Fruit fly (Drosophila melanogaster): Measurements from ENCODE around the gene CG32712.

CG32712 gene

dm6 chrX:8442161-8442560 lies 8.6 kb upstream of the CG32712 start, which contains the start of gene CG12123:
Gene CG12123 (minus strand): TSS chrX:8442348.
- no peak for TF ChIP-seq Sin3A (optimal IDR thresholded peaks at IDR 0.05)
- TF ChIP-seq Myc (optimal IDR thresholded peaks at IDR 0.05), result no peak
- no peak for TF ChIP-seq ttk (optimal IDR thresholded peaks at IDR 0.05)
- no peak for TF ChIP-seq insv (optimal IDR thresholded peaks at IDR 0.05)
- no peak for TF ChIP-seq psq (optimal IDR thresholded peaks at IDR 0.05)
- no peak for TF ChIP-seq h (optimal IDR thresholded peaks at IDR 0.05)

- TF ChIP-seq psq (optimal IDR thresholded peaks at IDR 0.05) (no peak), h (optimal IDR thresholded peaks at IDR 0.05) (no peak), Sin3A (optimal IDR thresholded peaks at IDR 0.05) (no peak), Myc (optimal IDR thresholded peaks at IDR 0.05) (no peak), insv (optimal IDR thresholded peaks at IDR 0.05) (no peak), ttk (optimal IDR thresholded peaks at IDR 0.05) (no peak)
Observed at dm6 chrX:8437285-8438110, 3.9 kb upstream of the CG32712 start, which contains the start of gene Miga. Gene Miga (minus strand): TSS chrX:8437820.

dm6 chrX:8436656-8437284 lies 3.2 kb upstream of the CG32712 start, which contains the start of gene CG1440:
Gene CG1440 (plus strand): TSS chrX:8437057.
- TF ChIP-seq psq (optimal IDR thresholded peaks at IDR 0.05), result no peak
- no peak for TF ChIP-seq Sin3A (optimal IDR thresholded peaks at IDR 0.05)

dm6 chrX:8422643-8423042 lies 11.0 kb downstream of the CG32712 start:
- TF ChIP-seq h (optimal IDR thresholded peaks at IDR 0.05) (no peak), psq (optimal IDR thresholded peaks at IDR 0.05) (no peak), ttk (optimal IDR thresholded peaks at IDR 0.05) (no peak)

dm6 chrX:8421449-8421795 lies 12.2 kb downstream of the CG32712 start:
- TF ChIP-seq h (optimal IDR thresholded peaks at IDR 0.05) (no peak), psq (optimal IDR thresholded peaks at IDR 0.05) (no peak), Sin3A (optimal IDR thresholded peaks at IDR 0.05) (no peak), insv (optimal IDR thresholded peaks at IDR 0.05) (no peak), ttk (optimal IDR thresholded peaks at IDR 0.05) (no peak), Myc (optimal IDR thresholded peaks at IDR 0.05) (no peak)

- no peak for TF ChIP-seq psq (optimal IDR thresholded peaks at IDR 0.05)
- TF ChIP-seq Sin3A (optimal IDR thresholded peaks at IDR 0.05), result no peak
- TF ChIP-seq ttk (optimal IDR thresholded peaks at IDR 0.05), result no peak
- no peak for TF ChIP-seq Myc (optimal IDR thresholded peaks at IDR 0.05)
- no peak for TF ChIP-seq insv (optimal IDR thresholded peaks at IDR 0.05)
- no peak for TF ChIP-seq h (optimal IDR thresholded peaks at IDR 0.05)
Observed at dm6 chrX:8420772-8421448, 12.7 kb downstream of the CG32712 start.

- TF ChIP-seq psq (optimal IDR thresholded peaks at IDR 0.05) (no peak), insv (optimal IDR thresholded peaks at IDR 0.05) (no peak), Myc (optimal IDR thresholded peaks at IDR 0.05) (no peak), ttk (optimal IDR thresholded peaks at IDR 0.05) (no peak), h (optimal IDR thresholded peaks at IDR 0.05) (no peak), Sin3A (optimal IDR thresholded peaks at IDR 0.05) (no peak)
Observed at dm6 chrX:8419534-8419933, 14.1 kb downstream of the CG32712 start.

dm6 chrX:8416956-8417355 lies 16.7 kb downstream of the CG32712 start:
- no peak for TF ChIP-seq Myc (optimal IDR thresholded peaks at IDR 0.05)
- TF ChIP-seq psq (optimal IDR thresholded peaks at IDR 0.05), result no peak
- TF ChIP-seq insv (optimal IDR thresholded peaks at IDR 0.05), result no peak
- TF ChIP-seq Sin3A (optimal IDR thresholded peaks at IDR 0.05), result no peak
- TF ChIP-seq ttk (optimal IDR thresholded peaks at IDR 0.05), result no peak
- TF ChIP-seq h (optimal IDR thresholded peaks at IDR 0.05), result no peak

- TF ChIP-seq psq (optimal IDR thresholded peaks at IDR 0.05) (no peak), Sin3A (optimal IDR thresholded peaks at IDR 0.05) (no peak), h (optimal IDR thresholded peaks at IDR 0.05) (no peak), insv (optimal IDR thresholded peaks at IDR 0.05) (no peak), ttk (optimal IDR thresholded peaks at IDR 0.05) (no peak), Myc (optimal IDR thresholded peaks at IDR 0.05) (no peak)
Observed at dm6 chrX:8416209-8416608, 17.4 kb downstream of the CG32712 start.

dm6 chrX:8415605-8416004 lies 18.0 kb downstream of the CG32712 start:
- TF ChIP-seq psq (optimal IDR thresholded peaks at IDR 0.05) (no peak), h (optimal IDR thresholded peaks at IDR 0.05) (no peak), Myc (optimal IDR thresholded peaks at IDR 0.05) (no peak), insv (optimal IDR thresholded peaks at IDR 0.05) (no peak), Sin3A (optimal IDR thresholded peaks at IDR 0.05) (no peak), ttk (optimal IDR thresholded peaks at IDR 0.05) (no peak)

- no peak for TF ChIP-seq h (optimal IDR thresholded peaks at IDR 0.05)
- TF ChIP-seq Sin3A (optimal IDR thresholded peaks at IDR 0.05), result no peak
- TF ChIP-seq Myc (optimal IDR thresholded peaks at IDR 0.05), result no peak
- no peak for TF ChIP-seq ttk (optimal IDR thresholded peaks at IDR 0.05)
- no peak for TF ChIP-seq psq (optimal IDR thresholded peaks at IDR 0.05)
- no peak for TF ChIP-seq insv (optimal IDR thresholded peaks at IDR 0.05)
Observed at dm6 chrX:8414351-8414750, 19.3 kb downstream of the CG32712 start.

dm6 chrX:8413513-8414113 lies 20.0 kb downstream of the CG32712 start:
- TF ChIP-seq Myc (optimal IDR thresholded peaks at IDR 0.05) (no peak), psq (optimal IDR thresholded peaks at IDR 0.05) (no peak), h (optimal IDR thresholded peaks at IDR 0.05) (no peak), ttk (optimal IDR thresholded peaks at IDR 0.05) (no peak), insv (optimal IDR thresholded peaks at IDR 0.05) (no peak)

All from Kc167 (cell line).